Fruit fly (Drosophila melanogaster) whole organism, adult: ENCODE measurements around the gene CG32278.
A peak's percentile ranks its signal among the peaks of the same experiment; 100 is the strongest.

ENCODE experiments used
- CG11617 ChIP-seq: fragments of 200-800 bp; sonication (Bioruptor generic); optimal IDR thresholded peaks from 2 replicates; lab custom pipeline; 2017; ENCODE audit warnings: mild to moderate bottlenecking, missing biosample characterization, missing genetic modification reagents, missing genetic modification characterization
- CG12768 ChIP-seq: fragments of 200-800 bp; sonication (Bioruptor generic); optimal IDR thresholded peaks from 2 replicates; lab custom pipeline; 2017; ENCODE audit warnings: missing biosample characterization, missing genetic modification characterization, mild to moderate bottlenecking, moderate library complexity, missing genetic modification reagents
- CG14711 ChIP-seq: fragments of 200-800 bp; sonication (Bioruptor generic); optimal IDR thresholded peaks from 2 replicates; lab custom pipeline; 2018; ENCODE audit warnings: missing biosample characterization, mild to moderate bottlenecking, missing genetic modification characterization, moderate library complexity
- CG1620 ChIP-seq: fragments of 200-800 bp; sonication (Bioruptor generic); optimal IDR thresholded peaks from 2 replicates; lab custom pipeline; 2016; ENCODE audit warnings: missing biosample characterization, missing genetic modification characterization
- CG33017 ChIP-seq: fragments of 200-800 bp; sonication (Bioruptor generic); optimal IDR thresholded peaks from 2 replicates; lab custom pipeline; 2018; ENCODE audit warnings: missing biosample characterization, mild to moderate bottlenecking, missing genetic modification characterization, moderate library complexity
- CG5204 ChIP-seq: fragments of 200-800 bp; sonication (Bioruptor generic); optimal IDR thresholded peaks from 2 replicates; lab custom pipeline; 2016; ENCODE audit warnings: missing biosample characterization, missing genetic modification characterization
- CG7045 ChIP-seq: fragments of 200-800 bp; sonication (Bioruptor generic); optimal IDR thresholded peaks from 2 replicates; lab custom pipeline; 2017; ENCODE audit warnings: missing biosample characterization, mild to moderate bottlenecking, missing genetic modification characterization
- CG7101 ChIP-seq: fragments of 200-800 bp; sonication (Bioruptor generic); optimal IDR thresholded peaks from 2 replicates; lab custom pipeline; 2018; ENCODE audit warnings: missing biosample characterization, mild to moderate bottlenecking, missing genetic modification characterization, moderate library complexity
- bab1 ChIP-seq: fragments of 200-800 bp; sonication (Bioruptor generic); optimal IDR thresholded peaks from 3 replicates; lab custom pipeline; 2019; ENCODE audit warnings: missing biosample characterization, mild to moderate bottlenecking, missing genetic modification characterization, moderate library complexity
- cnc ChIP-seq, 2 experiments: fragments of >200 bp; optimal IDR thresholded peaks; 2 replicates each; lab custom pipeline; 2017
- kay ChIP-seq: fragments of 200-800 bp; sonication (Bioruptor generic); peaks from one replicate; lab custom pipeline; 2016; ENCODE audit warnings: missing biosample characterization, missing genetic modification characterization, borderline replicate concordance
- ovo ChIP-seq: fragments of 200-800 bp; sonication (Bioruptor generic); optimal IDR thresholded peaks from 2 replicates; lab custom pipeline; 2016; ENCODE audit warnings: missing biosample characterization, missing genetic modification characterization
- toe ChIP-seq: fragments of 200-800 bp; sonication (Bioruptor generic); optimal IDR thresholded peaks from 2 replicates; lab custom pipeline; 2016; ENCODE audit warnings: missing biosample characterization, missing genetic modification characterization

dm6 chr3L:3142516-3143382, 26.3 kb upstream of the CG32278 start:
- TF ChIP-seq bab1 (GFP tag; lab: Kevin White, UChicago) (no peak), CG7101 (tag; lab: Kevin White, UChicago) (no peak), kay (GFP tag; lab: Kevin White, UChicago) (no peak), CG11617 (no peak), toe (GFP tag; lab: Kevin White, UChicago) (no peak), ovo (peak; percentile 29), cnc (optimal IDR thresholded peaks at IDR 0.05; lab: Kevin White, UChicago) (peak in 1 of 2 experiments; percentile 8), CG5204 (no peak), CG14711 (tag; lab: Kevin White, UChicago) (no peak), CG33017 (tag; lab: Kevin White, UChicago) (no peak), CG12768 (no peak), CG1620 (GFP tag; lab: Kevin White, UChicago) (no peak), CG7045 (GFP tag; lab: Kevin White, UChicago) (no peak)
